Worm (Caenorhabditis elegans): Measurements from ENCODE around the gene eyg-1.

eyg-1 gene

DNA sequence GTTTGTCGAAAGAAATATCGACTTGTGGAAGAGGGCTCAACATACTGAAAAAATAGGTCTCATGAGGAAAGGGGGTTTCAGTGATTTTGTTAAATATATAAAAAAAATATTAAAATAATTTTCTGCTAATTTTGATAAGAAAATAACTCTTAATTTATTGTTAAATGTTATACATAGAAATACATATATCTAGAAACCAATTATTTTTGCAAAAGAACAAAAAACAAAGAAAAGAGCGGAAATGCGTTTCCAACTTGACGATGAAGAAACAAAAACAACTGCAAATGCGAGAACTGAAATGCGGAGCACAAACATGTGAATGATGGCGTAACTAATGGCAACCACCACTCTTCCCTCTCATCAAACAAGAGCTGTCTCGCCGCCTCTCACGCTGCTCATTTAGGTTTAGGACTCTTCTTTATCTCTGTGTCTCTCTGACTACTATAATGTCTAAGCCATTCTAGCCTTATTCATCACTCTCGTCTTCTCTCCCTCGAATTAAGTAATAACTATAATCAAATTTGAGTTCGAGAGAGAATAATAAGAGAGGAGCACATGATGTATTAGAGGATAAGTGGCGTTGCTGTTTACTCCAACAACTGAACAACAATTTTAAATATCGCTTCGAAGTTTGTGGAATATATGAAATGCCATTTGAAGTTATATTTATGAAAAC, 10.6 kb upstream of the eyg-1 start, which contains the start of gene arrd-4:
TSS of gene arrd-4 (minus strand) at position 51 of the 676 bp plus-strand sequence.
- no peak for TF ChIP-seq zfp-2 (tag; optimal IDR thresholded peaks at IDR 0.05)
- TF ChIP-seq dpl-1 (GFP tag; optimal IDR thresholded peaks at IDR 0.05) = no peak
- no peak for TF ChIP-seq fkh-10 (GFP tag; optimal IDR thresholded peaks at IDR 0.05)
- TF ChIP-seq nhr-41 (GFP tag; IDR thresholded peaks at IDR 0.05) = no peak
- no peak for TF ChIP-seq nhr-6 (tag; optimal IDR thresholded peaks at IDR 0.05)
- peak; percentile 66 for TF ChIP-seq nhr-11 (tag; optimal IDR thresholded peaks at IDR 0.05)
- no peak for TF ChIP-seq jun-1 (tag; optimal IDR thresholded peaks at IDR 0.05)
- no peak for TF ChIP-seq ceh-28 (tag; optimal IDR thresholded peaks at IDR 0.05)

DNA sequence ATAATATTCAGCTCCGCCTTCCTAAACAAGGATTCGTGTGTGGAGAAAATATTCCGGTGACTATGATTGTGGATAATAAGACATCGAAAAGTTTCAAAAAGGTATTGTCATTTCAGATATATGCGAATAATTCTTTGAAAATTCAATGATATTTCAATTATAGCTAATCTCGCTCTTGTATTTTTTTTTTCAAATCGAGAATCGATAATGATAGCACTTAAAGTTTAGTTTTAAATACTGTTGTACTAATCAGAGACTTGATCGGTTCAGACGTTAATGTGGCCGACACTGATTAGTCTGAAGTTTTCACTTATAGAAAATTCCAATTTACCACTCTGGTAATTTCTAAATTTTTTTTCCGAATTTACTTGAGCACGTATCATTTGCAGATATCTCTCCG, 8.2 kb upstream of the eyg-1 start:
- TF ChIP-seq egl-27 (tag; optimal IDR thresholded peaks at IDR 0.05) (no peak), unc-62 (GFP tag; optimal IDR thresholded peaks at IDR 0.05 in 1 of 2) (peak in 1 of 2 experiments; percentile 93), unc-62 (tag; optimal IDR thresholded peaks at IDR 0.05) (no peak), tra-1 (GFP tag; IDR thresholded peaks at IDR 0.05) (no peak), aly-2 (tag; optimal IDR thresholded peaks at IDR 0.05) (no peak), dmd-8 (GFP tag; IDR thresholded peaks at IDR 0.05) (no peak), nhr-102 (tag; optimal IDR thresholded peaks at IDR 0.05) (no peak)

DNA sequence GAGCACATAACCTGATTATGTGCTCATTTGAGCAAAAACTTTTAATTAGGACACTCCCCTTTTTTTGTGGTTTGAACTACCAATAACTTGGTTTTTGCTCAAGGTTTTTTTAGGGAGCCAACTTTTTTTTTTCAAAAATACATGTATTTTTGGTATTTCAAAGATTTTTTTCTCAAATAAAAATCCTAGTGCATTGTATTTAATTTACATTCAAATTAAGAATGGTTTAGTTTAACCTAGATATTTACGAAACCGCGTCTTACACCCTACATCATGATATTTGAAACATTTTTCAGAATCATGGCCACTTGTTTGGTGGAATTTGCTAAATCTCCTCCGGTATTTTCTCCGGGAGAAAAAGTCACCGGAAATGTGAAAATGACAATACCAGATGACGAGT, 7.2 kb upstream of the eyg-1 start, which contains the start of gene arrd-5:
TSS of gene arrd-5 (plus strand) at position 301 of the 400 bp plus-strand sequence.
- TF ChIP-seq egl-43 (GFP tag; IDR thresholded peaks at IDR 0.05) (no peak), aha-1 (tag) (no peak), unc-62 (GFP tag; optimal IDR thresholded peaks at IDR 0.05 in 1 of 2) (peak in 1 of 2 experiments; percentile 18), unc-62 (tag; optimal IDR thresholded peaks at IDR 0.05) (no peak)

DNA sequence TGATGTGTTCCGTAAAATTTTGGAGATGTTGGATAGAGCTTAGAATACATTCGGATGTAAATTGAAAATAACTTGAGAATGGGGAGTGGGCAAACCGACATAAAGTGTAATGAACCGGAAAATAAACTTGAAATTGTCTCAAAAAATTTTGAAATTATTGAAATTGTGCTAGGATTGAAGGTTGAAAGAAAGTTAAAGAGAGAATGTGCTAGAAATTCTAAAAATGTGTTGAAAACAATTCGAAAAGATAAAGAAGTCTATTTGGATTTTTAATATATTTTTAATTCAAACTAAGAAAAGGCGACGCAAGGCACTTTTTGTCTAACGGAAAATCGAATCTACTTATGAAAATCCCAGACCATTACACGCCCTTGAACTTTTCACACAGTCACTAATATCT, 6.1 kb upstream of the eyg-1 start, which contains the start of gene ZK938.3:
TSS of gene ZK938.3 (minus strand) at position 101 of the 400 bp plus-strand sequence.
- peak in 1 of 2 experiments; percentile 26 for TF ChIP-seq unc-62 (GFP tag; optimal IDR thresholded peaks at IDR 0.05 in 1 of 2)
- no peak for TF ChIP-seq unc-62 (tag; optimal IDR thresholded peaks at IDR 0.05)
- TF ChIP-seq ztf-7 (tag; optimal IDR thresholded peaks at IDR 0.05) = no peak

DNA sequence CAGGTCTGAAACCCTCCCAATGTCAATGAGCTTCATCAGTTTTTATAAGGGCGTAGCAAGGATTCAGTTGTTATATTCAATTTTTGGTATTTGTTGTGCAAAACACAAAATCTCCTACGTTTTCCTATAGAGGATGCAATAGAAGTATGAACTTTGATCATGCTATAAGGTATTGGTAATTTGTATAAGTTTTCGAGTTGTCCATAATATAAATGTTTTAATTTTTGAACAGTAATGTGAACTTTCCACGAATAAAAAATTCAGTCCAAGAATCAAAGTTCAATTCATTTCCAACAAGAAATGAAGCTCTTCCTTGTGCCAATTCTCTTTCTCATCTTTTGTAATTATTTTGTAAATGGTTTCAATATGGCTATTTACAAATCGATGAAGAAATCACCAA, 3.3 kb upstream of the eyg-1 start, which contains the start of gene ZK938.12:
TSS of gene ZK938.12 (plus strand) at position 301 of the 400 bp plus-strand sequence.
- TF ChIP-seq lin-13 (GFP tag; optimal IDR thresholded peaks at IDR 0.05) = no peak
- no peak for TF ChIP-seq aha-1 (tag)
- no peak for TF ChIP-seq F26F4.8 (GFP tag; conservative IDR thresholded peaks at IDR 0.05)
- TF ChIP-seq mdt-29 (GFP tag; IDR thresholded peaks at IDR 0.05) = no peak
- TF ChIP-seq pha-4 (GFP tag; IDR thresholded peaks at IDR 0.05) = no peak
- no peak for TF ChIP-seq pha-4 (tag; optimal IDR thresholded peaks at IDR 0.05)
- no peak for TF ChIP-seq sdz-12 (GFP tag; optimal IDR thresholded peaks at IDR 0.05)
- TF ChIP-seq mxl-2 (GFP tag; conservative IDR thresholded peaks at IDR 0.05) = no peak
- no peak for TF ChIP-seq ceh-62 (tag; optimal IDR thresholded peaks at IDR 0.05)
- no peak for TF ChIP-seq nhr-42 (GFP tag; IDR thresholded peaks at IDR 0.05)
- TF ChIP-seq cey-2 (tag; optimal IDR thresholded peaks at IDR 0.05; ENCODE audit: borderline replicate concordance, insufficient read depth) = no peak
- no peak for TF ChIP-seq Y5F2A.4 (GFP tag; optimal IDR thresholded peaks at IDR 0.05)
- no peak for TF ChIP-seq daf-12 (tag; optimal IDR thresholded peaks at IDR 0.05)

DNA sequence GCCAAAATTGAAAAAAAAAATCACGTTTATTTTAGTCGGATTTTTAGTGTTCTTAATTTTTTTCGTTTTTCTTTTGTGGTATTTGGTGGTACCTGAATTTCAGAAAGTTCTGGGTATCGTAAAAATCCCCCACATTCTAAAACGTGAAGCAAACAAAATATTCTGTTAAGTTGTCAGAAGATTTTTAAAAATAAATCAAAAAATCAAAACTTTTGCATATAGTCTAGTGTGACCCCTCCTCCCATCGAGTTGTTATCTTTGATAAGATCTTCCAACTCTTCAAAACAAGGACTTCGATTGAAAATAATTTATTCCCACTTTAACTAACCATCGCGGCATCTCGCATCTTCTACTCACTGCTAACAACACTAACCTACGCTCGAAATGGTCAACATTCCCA, 1.4 kb upstream of the eyg-1 start, which contains the start of gene ZK938.1:
TSS of gene ZK938.1 (plus strand) at position 301 of the 400 bp plus-strand sequence.
- TF ChIP-seq nhr-42 (GFP tag; IDR thresholded peaks at IDR 0.05) (no peak), pqm-1 (tag; optimal IDR thresholded peaks at IDR 0.05) (no peak), mep-1 (tag; optimal IDR thresholded peaks at IDR 0.05) (no peak), nhr-237 (tag; optimal IDR thresholded peaks at IDR 0.05) (no peak)

All from whole organism, L4 larva.